Worm (Caenorhabditis elegans) whole organism, L4 larva: ENCODE measurements around the gene F55A11.8.
"Not testable (repeated sequence)": the region's sequence is repeated elsewhere in the genome, so short reads cannot be mapped to it uniquely, and the experiment has no call there.

ENCODE experiments used
- ZK337.2 ChIP-seq: fragments of 200-800 bp; sonication (Bioruptor generic); IDR thresholded peaks from 2 replicates; pipeline ENCODE4 v1.3.6; 2022; ENCODE audit warnings: missing genetic modification reagents, missing genetic modification characterization, missing compliant biosample characterization
- ama-1 ChIP-seq: fragments of 150-350 bp; optimal IDR thresholded peaks from 2 replicates; lab custom pipeline; 2014; ENCODE audit warnings: inconsistent platforms, mixed read lengths
- attf-4 ChIP-seq: sonication (generic microtip); optimal IDR thresholded peaks from 3 replicates; lab custom pipeline; 2017; ENCODE audit warnings: missing biosample characterization, missing genetic modification characterization
- ceh-82 ChIP-seq: sonication (generic microtip); optimal IDR thresholded peaks from 2 replicates; lab custom pipeline; 2017; ENCODE audit warnings: missing biosample characterization, missing genetic modification characterization
- egl-27 ChIP-seq: sonication (generic microtip); optimal IDR thresholded peaks from 3 replicates; lab custom pipeline; 2017; ENCODE audit warnings: missing biosample characterization, missing genetic modification reagents, missing genetic modification characterization
- lin-39 ChIP-seq: fragments of 150-350 bp; optimal IDR thresholded peaks from 2 replicates; lab custom pipeline; 2014; ENCODE audit warnings: missing biosample characterization, missing genetic modification reagents, missing genetic modification characterization
- nhr-111 ChIP-seq: fragments of 200-800 bp; sonication (Bioruptor generic); optimal IDR thresholded peaks from 2 replicates; lab custom pipeline; 2018; ENCODE audit warnings: mild to moderate bottlenecking, missing genetic modification characterization, missing compliant biosample characterization
- nhr-6 ChIP-seq: fragments of 150-350 bp; optimal IDR thresholded peaks from 2 replicates; lab custom pipeline; 2014; ENCODE audit warnings: missing biosample characterization, missing genetic modification characterization
- nhr-76 ChIP-seq: fragments of 150-350 bp; optimal IDR thresholded peaks from 2 replicates; lab custom pipeline; 2014; ENCODE audit warnings: missing biosample characterization, missing genetic modification characterization
- pha-4 ChIP-seq, 2 experiments: fragments of 150-350 bp in 1 of 2; fragments of 200-800 bp in 1 of 2; sonication (Bioruptor generic) in 1 of 2; IDR thresholded peaks in 1 of 2; optimal IDR thresholded peaks in 1 of 2; 2 replicates each; pipeline versions ENCODE4 v1.3.6 to Lab custom; 2014 to 2022; ENCODE audit warnings: missing genetic modification characterization in 2 of 2, missing genetic modification reagents in 2 of 2, missing biosample characterization in 1 of 2, missing compliant biosample characterization in 1 of 2
- snpc-4 ChIP-seq: fragments of 150-350 bp; optimal IDR thresholded peaks from 2 replicates; lab custom pipeline; 2014; ENCODE audit warnings: missing biosample characterization, missing genetic modification characterization
- unc-130 ChIP-seq: sonication (generic microtip); optimal IDR thresholded peaks from 2 replicates; lab custom pipeline; 2016; ENCODE audit warnings: missing genetic modification reagents, missing genetic modification characterization, missing compliant biosample characterization
- unc-39 ChIP-seq: sonication (generic microtip); optimal IDR thresholded peaks from 2 replicates; lab custom pipeline; 2017; ENCODE audit warnings: missing biosample characterization, missing genetic modification characterization
- ztf-11 ChIP-seq: fragments of 150-350 bp; optimal IDR thresholded peaks from 2 replicates; lab custom pipeline; 2014; ENCODE audit warnings: missing biosample characterization, missing genetic modification characterization

- TF ChIP-seq snpc-4 (tag; lab: Kevin White, UChicago); ceh-82 (tag; lab: Kevin White, UChicago); unc-130 (GFP tag; lab: Kevin White, UChicago); ztf-11 (tag; lab: Kevin White, UChicago); attf-4; lin-39 (tag; lab: Kevin White, UChicago); nhr-111 (GFP tag; lab: Kevin White, UChicago); pha-4 (GFP tag; IDR thresholded peaks at IDR 0.05; lab: Robert Waterston, UW); pha-4 (tag; optimal IDR thresholded peaks at IDR 0.05; lab: Kevin White, UChicago); unc-39 (tag; lab: Kevin White, UChicago); nhr-6; nhr-76 (tag; lab: Kevin White, UChicago); egl-27 (tag; lab: Kevin White, UChicago); ZK337.2 (GFP tag; lab: Robert Waterston, UW): not testable (repeated sequence)
- peak; percentile 0 for TF ChIP-seq ama-1 (lab: Kevin White, UChicago)
These were observed 35.3 kb downstream of the F55A11.8 start for ce11 chrV:11823125-11823833.
